Worm (Caenorhabditis elegans) whole organism, L2 larva: ENCODE data around the gene C28A5.2.

Experiments
- fos-1 ChIP-seq: fragments of 150-350 bp; optimal IDR thresholded peaks from 2 replicates; lab custom pipeline; 2014; ENCODE audit warnings: missing biosample characterization, missing genetic modification characterization
- lin-13 ChIP-seq: fragments of 150-350 bp; optimal IDR thresholded peaks from 2 replicates; lab custom pipeline; 2014; ENCODE audit warnings: missing biosample characterization, missing genetic modification reagents, missing genetic modification characterization
- nhr-237 ChIP-seq: fragments of 150-350 bp; optimal IDR thresholded peaks from 2 replicates; lab custom pipeline; 2014; ENCODE audit warnings: missing biosample characterization, missing genetic modification characterization
- nhr-77 ChIP-seq: fragments of 150-350 bp; optimal IDR thresholded peaks from 2 replicates; lab custom pipeline; 2014; ENCODE audit warnings: missing biosample characterization, missing genetic modification characterization
- snpc-4 ChIP-seq: fragments of 150-350 bp; optimal IDR thresholded peaks from 2 replicates; lab custom pipeline; 2014; ENCODE audit warnings: missing biosample characterization, missing genetic modification characterization

DNA sequence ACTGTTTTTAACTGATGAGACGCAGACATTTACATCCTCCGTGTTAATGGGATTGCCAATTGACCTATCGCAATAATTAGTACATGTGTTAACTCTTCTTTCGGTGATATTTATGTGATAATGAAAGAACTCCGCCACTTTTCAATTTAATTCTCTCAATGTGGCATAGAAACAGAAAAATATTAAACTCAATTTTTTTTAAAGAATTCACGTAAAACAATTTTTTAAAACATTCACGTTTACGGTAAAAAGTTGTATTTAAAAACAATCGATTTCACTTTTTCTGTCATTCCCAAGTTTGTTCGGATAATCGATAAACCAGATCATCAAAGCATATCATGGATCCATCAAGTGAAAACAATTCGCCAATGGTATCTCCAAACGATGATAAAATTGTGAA is 29.5 kb upstream of the C28A5.2 start, which contains the start of gene mstr-2:
- TF ChIP-seq nhr-237 = no peak
- TF ChIP-seq lin-13 = no peak
- TF ChIP-seq fos-1 (tag; lab: Kevin White, UChicago) = no peak
- TF ChIP-seq nhr-77 (tag; lab: Kevin White, UChicago) = no peak
- TF ChIP-seq snpc-4 (tag; lab: Kevin White, UChicago) = no peak
